Fruit fly (Drosophila melanogaster) whole organism, embryonic: ENCODE results near the gene chif.

Experiments used
- C15 ChIP-seq: fragments of 200-800 bp; sonication (Bioruptor generic); IDR thresholded peaks from 3 replicates; pipeline ENCODE4 v1.3.6; 2022; ENCODE audit warnings: missing biosample characterization, missing genetic modification characterization
- CG10209 ChIP-seq: fragments of 200-800 bp; sonication (Bioruptor generic); optimal IDR thresholded peaks from 3 replicates; lab custom pipeline; 2017; ENCODE audit warnings: missing biosample characterization, mild to moderate bottlenecking, missing genetic modification characterization, missing genetic modification reagents
- CG10321 ChIP-seq: fragments of 200-800 bp; sonication (Bioruptor generic); IDR thresholded peaks from 2 replicates; pipeline ENCODE4 v1.3.6; 2022; ENCODE audit warnings: missing biosample characterization, missing genetic modification characterization
- CG11398 ChIP-seq: fragments of 200-800 bp; sonication (Bioruptor generic); optimal IDR thresholded peaks from 2 replicates; lab custom pipeline; 2016; ENCODE audit warnings: missing biosample characterization, missing genetic modification characterization
- CG12391 ChIP-seq: fragments of 200-800 bp; sonication (Bioruptor generic); optimal IDR thresholded peaks from 3 replicates; lab custom pipeline; 2018; ENCODE audit warnings: missing biosample characterization, mild to moderate bottlenecking, missing genetic modification characterization, moderate library complexity
- CG12769 ChIP-seq: fragments of 200-800 bp; sonication (Bioruptor generic); optimal IDR thresholded peaks from 2 replicates; lab custom pipeline; 2019; ENCODE audit warnings: missing biosample characterization, mild to moderate bottlenecking, missing genetic modification characterization, moderate library complexity
- CG1602 ChIP-seq: fragments of 200-800 bp; sonication (Bioruptor generic); optimal IDR thresholded peaks from 3 replicates; lab custom pipeline; 2016; ENCODE audit warnings: missing biosample characterization, missing genetic modification characterization
- CG16863 ChIP-seq: fragments of 200-800 bp; sonication (Bioruptor generic); optimal IDR thresholded peaks from 3 replicates; lab custom pipeline; 2016; ENCODE audit warnings: missing biosample characterization, missing genetic modification characterization
- CG17612 ChIP-seq: fragments of 200-800 bp; sonication (Bioruptor generic); IDR thresholded peaks from 2 replicates; pipeline ENCODE4 v1.3.6; 2022; ENCODE audit warnings: missing biosample characterization, missing genetic modification characterization
- CG18764 ChIP-seq: fragments of 200-800 bp; sonication (Bioruptor generic); optimal IDR thresholded peaks from 3 replicates; lab custom pipeline; 2016; ENCODE audit warnings: missing biosample characterization, missing genetic modification characterization
- CG3163 ChIP-seq: fragments of 200-800 bp; sonication (Bioruptor generic); optimal IDR thresholded peaks from 3 replicates; lab custom pipeline; 2016; ENCODE audit warnings: missing biosample characterization, missing genetic modification characterization
- CG32767 ChIP-seq: fragments of 200-800 bp; sonication (Bioruptor generic); IDR thresholded peaks from 2 replicates; pipeline ENCODE4 v1.3.6; 2022; ENCODE audit warnings: missing biosample characterization, missing genetic modification characterization
- CG32772 ChIP-seq: fragments of 200-800 bp; sonication (Bioruptor generic); IDR thresholded peaks from 2 replicates; pipeline ENCODE4 v1.3.6; 2022; ENCODE audit warnings: missing biosample characterization, missing genetic modification characterization
- CG34376 ChIP-seq: fragments of 200-800 bp; sonication (Bioruptor generic); optimal IDR thresholded peaks from 2 replicates; lab custom pipeline; 2018; ENCODE audit warnings: missing biosample characterization, mild to moderate bottlenecking, missing genetic modification characterization
- CG4707 ChIP-seq: fragments of 200-800 bp; sonication (Bioruptor generic); optimal IDR thresholded peaks from 2 replicates; lab custom pipeline; 2018; ENCODE audit warnings: missing biosample characterization, mild to moderate bottlenecking, missing genetic modification characterization, moderate library complexity
- CG6175 ChIP-seq: fragments of 200-800 bp; sonication (Bioruptor generic); IDR thresholded peaks from 3 replicates; pipeline ENCODE4 v1.3.6; 2022; ENCODE audit warnings: missing biosample characterization, missing genetic modification characterization
- CG6791 ChIP-seq: fragments of 200-800 bp; sonication (Bioruptor generic); IDR thresholded peaks from 3 replicates; pipeline ENCODE4 v1.3.6; 2022; ENCODE audit warnings: missing biosample characterization, missing genetic modification characterization; ENCODE audit not compliant: partially characterized antibody
- CG6854 ChIP-seq: fragments of 200-800 bp; sonication (Bioruptor generic); optimal IDR thresholded peaks from 3 replicates; lab custom pipeline; 2017; ENCODE audit warnings: missing biosample characterization, mild to moderate bottlenecking, missing genetic modification characterization
- CG7987 ChIP-seq: fragments of 200-800 bp; sonication (Bioruptor generic); optimal IDR thresholded peaks from 2 replicates; lab custom pipeline; 2018; ENCODE audit warnings: missing biosample characterization, mild to moderate bottlenecking, missing genetic modification characterization, moderate library complexity
- CG8478 ChIP-seq: fragments of >200 bp; optimal IDR thresholded peaks from 2 replicates; lab custom pipeline; 2018
- CG9727 ChIP-seq: fragments of 200-800 bp; sonication (Bioruptor generic); optimal IDR thresholded peaks from 3 replicates; lab custom pipeline; 2017; ENCODE audit warnings: missing biosample characterization, mild to moderate bottlenecking, missing genetic modification characterization
- CrebB ChIP-seq: fragments of 200-800 bp; sonication (Bioruptor generic); optimal IDR thresholded peaks from 3 replicates; lab custom pipeline; 2018; ENCODE audit warnings: missing biosample characterization, mild to moderate bottlenecking, missing genetic modification characterization
- Dad ChIP-seq: fragments of 200-800 bp; sonication (Bioruptor generic); optimal IDR thresholded peaks from 3 replicates; lab custom pipeline; 2016; ENCODE audit warnings: missing biosample characterization, missing genetic modification characterization
- Deaf1 ChIP-seq: fragments of 200-800 bp; optimal IDR thresholded peaks from 3 replicates; lab custom pipeline; 2019; ENCODE audit warnings: missing biosample characterization, mild to moderate bottlenecking, missing genetic modification characterization, moderate library complexity
- Dref ChIP-seq: fragments of 200-800 bp; sonication (Bioruptor generic); IDR thresholded peaks from 2 replicates; pipeline ENCODE4 v1.3.6; 2022; ENCODE audit warnings: missing biosample characterization, missing genetic modification characterization
- Drgx ChIP-seq: fragments of 200-800 bp; sonication (Bioruptor generic); IDR thresholded peaks from 2 replicates; pipeline ENCODE4 v1.3.6; 2022; ENCODE audit warnings: missing biosample characterization, missing genetic modification characterization
- Ets97D ChIP-seq: fragments of 200-800 bp; sonication (Bioruptor generic); optimal IDR thresholded peaks from 3 replicates; lab custom pipeline; 2016; ENCODE audit warnings: missing biosample characterization, missing genetic modification characterization
- Fer2 ChIP-seq: fragments of 200-800 bp; sonication (Bioruptor generic); optimal IDR thresholded peaks from 2 replicates; lab custom pipeline; 2018; ENCODE audit warnings: missing biosample characterization, mild to moderate bottlenecking, missing genetic modification characterization, moderate library complexity
- HLH3B ChIP-seq: fragments of 200-800 bp; sonication (Bioruptor generic); IDR thresholded peaks from 2 replicates; pipeline ENCODE4 v1.3.6; 2022; ENCODE audit warnings: missing biosample characterization, missing genetic modification characterization
- Kr ChIP-seq: fragments of 200-800 bp; sonication (Bioruptor generic); optimal IDR thresholded peaks from 2 replicates; lab custom pipeline; 2017; ENCODE audit warnings: missing biosample characterization, mild to moderate bottlenecking, missing genetic modification characterization
- Lim3 ChIP-seq: fragments of 200-800 bp; sonication (Bioruptor generic); IDR thresholded peaks from 2 replicates; pipeline ENCODE4 v1.3.6; 2022; ENCODE audit warnings: missing biosample characterization, missing genetic modification characterization
- Lpt ChIP-seq: fragments of >200 bp; optimal IDR thresholded peaks from 2 replicates; lab custom pipeline; 2018; ENCODE audit warnings: missing biosample characterization, missing genetic modification characterization
- Mad ChIP-seq: fragments of 200-800 bp; sonication (Bioruptor generic); optimal IDR thresholded peaks from 2 replicates; lab custom pipeline; 2016; ENCODE audit warnings: missing biosample characterization, missing genetic modification characterization
- Sry-β ChIP-seq: fragments of 200-800 bp; sonication (Bioruptor generic); optimal IDR thresholded peaks from 2 replicates; lab custom pipeline; 2018; ENCODE audit warnings: missing biosample characterization, mild to moderate bottlenecking, missing genetic modification characterization, moderate library complexity
- bsh ChIP-seq, 2 experiments: fragments of 200-800 bp; sonication (Bioruptor generic); optimal IDR thresholded peaks; 2 replicates each; lab custom pipeline; 2017 to 2018; ENCODE audit warnings: mild to moderate bottlenecking in 2 of 2, missing biosample characterization in 2 of 2, missing genetic modification characterization in 2 of 2, moderate library complexity in 1 of 2
- crol ChIP-seq: fragments of 200-800 bp; sonication (Bioruptor generic); IDR thresholded peaks from 2 replicates; pipeline ENCODE4 v1.3.6; 2022; ENCODE audit warnings: missing biosample characterization, missing genetic modification characterization
- en ChIP-seq: fragments of 200-800 bp; sonication (Bioruptor generic); optimal IDR thresholded peaks from 2 replicates; lab custom pipeline; 2016; ENCODE audit warnings: missing biosample characterization, missing genetic modification characterization
- fd102C ChIP-seq: fragments of 200-800 bp; sonication (Bioruptor generic); optimal IDR thresholded peaks from 2 replicates; lab custom pipeline; 2018; ENCODE audit warnings: missing biosample characterization, mild to moderate bottlenecking, missing genetic modification characterization, moderate library complexity
- fd64A ChIP-seq: fragments of 200-800 bp; sonication (Bioruptor generic); optimal IDR thresholded peaks from 3 replicates; lab custom pipeline; 2018; ENCODE audit warnings: missing biosample characterization, mild to moderate bottlenecking, missing genetic modification characterization
- fru ChIP-seq: fragments of >200 bp; optimal IDR thresholded peaks from 2 replicates; lab custom pipeline; 2017
- ftz-f1 ChIP-seq: fragments of 200-800 bp; sonication (Bioruptor generic); optimal IDR thresholded peaks from 2 replicates; lab custom pipeline; 2016; ENCODE audit warnings: missing biosample characterization, missing genetic modification characterization
- lab ChIP-seq: fragments of 200-800 bp; sonication (Bioruptor generic); optimal IDR thresholded peaks from 3 replicates; lab custom pipeline; 2017; ENCODE audit warnings: missing biosample characterization, missing genetic modification characterization, mild to moderate bottlenecking, moderate library complexity, missing genetic modification reagents
- mirr ChIP-seq: fragments of 200-800 bp; sonication (Bioruptor generic); optimal IDR thresholded peaks from 3 replicates; lab custom pipeline; 2018; ENCODE audit warnings: missing biosample characterization, mild to moderate bottlenecking, missing genetic modification characterization
- nau ChIP-seq: fragments of 200-800 bp; sonication (Bioruptor generic); optimal IDR thresholded peaks from 3 replicates; lab custom pipeline; 2017; ENCODE audit warnings: missing biosample characterization, mild to moderate bottlenecking, missing genetic modification characterization, missing genetic modification reagents
- nerfin-1 ChIP-seq: fragments of 200-800 bp; sonication (Bioruptor generic); optimal IDR thresholded peaks from 3 replicates; lab custom pipeline; 2019; ENCODE audit warnings: missing biosample characterization, mild to moderate bottlenecking, missing genetic modification characterization, moderate library complexity
- psq ChIP-seq: fragments of 200-800 bp; sonication (Bioruptor generic); optimal IDR thresholded peaks from 2 replicates; lab custom pipeline; 2017; ENCODE audit warnings: missing biosample characterization, missing genetic modification characterization
- sim ChIP-seq: fragments of 200-800 bp; sonication (Bioruptor generic); IDR thresholded peaks from 2 replicates; pipeline ENCODE4 v1.3.6; 2022; ENCODE audit warnings: missing biosample characterization, missing genetic modification characterization
- slou ChIP-seq: fragments of 200-800 bp; sonication (Bioruptor generic); optimal IDR thresholded peaks from 3 replicates; lab custom pipeline; 2016; ENCODE audit warnings: missing biosample characterization, missing genetic modification characterization
- tin ChIP-seq: fragments of 200-800 bp; sonication (Bioruptor generic); optimal IDR thresholded peaks from 3 replicates; lab custom pipeline; 2016; ENCODE audit warnings: missing biosample characterization, missing genetic modification characterization
- trh ChIP-seq: fragments of 200-800 bp; sonication (Bioruptor generic); optimal IDR thresholded peaks from 2 replicates; lab custom pipeline; 2016; ENCODE audit warnings: missing biosample characterization, missing genetic modification characterization

Gene chif

dm6 chr2L:16352585-16353580 is at the start of gene chif, which contains the start of the genes Hyls1 and CG4455 (continued):
- TF ChIP-seq Dad (GFP tag; lab: Kevin White, UChicago) (no peak), CG7987 (GFP tag; lab: Kevin White, UChicago) (no peak), ftz-f1 (GFP tag; lab: Kevin White, UChicago) (no peak), HLH3B (GFP tag; lab: Robert Waterston, UW) (no peak), CG16863 (no peak), Kr (GFP tag; lab: Kevin White, UChicago) (peak; percentile 30), fd64A (GFP tag; lab: Kevin White, UChicago) (no peak), tin (GFP tag; lab: Kevin White, UChicago) (peak; percentile 7), CG6854 (GFP tag; lab: Kevin White, UChicago) (no peak), Lim3 (no peak), nau (GFP tag; lab: Kevin White, UChicago) (no peak), C15 (GFP tag; lab: Robert Waterston, UW) (no peak), fru (lab: Kevin White, UChicago) (no peak), Dref (GFP tag; lab: Robert Waterston, UW) (peak; percentile 79), CG3163 (GFP tag; lab: Kevin White, UChicago) (no peak), Mad (peak; percentile 28), Deaf1 (peak; percentile 61), CG12391 (peak; percentile 43), Fer2 (peak; percentile 6), Ets97D (peak; percentile 26), CG32767 (no peak), Sry-β (GFP tag; lab: Kevin White, UChicago) (peak; percentile 34), CG11398 (no peak), CG8478 (lab: Kevin White, UChicago) (no peak), bsh (GFP tag; optimal IDR thresholded peaks at IDR 0.05; lab: Kevin White, UChicago) (no peak), CG10209 (GFP tag; lab: Kevin White, UChicago) (peak; percentile 18), CG32772 (GFP tag; lab: Robert Waterston, UW) (no peak), trh (GFP tag; lab: Kevin White, UChicago) (no peak), CG9727 (GFP tag; lab: Kevin White, UChicago) (peak; percentile 66), CG12769 (tag; lab: Kevin White, UChicago) (no peak), slou (GFP tag; lab: Kevin White, UChicago) (peak; percentile 13), CG17612 (GFP tag; lab: Robert Waterston, UW) (no peak), Drgx (GFP tag; lab: Robert Waterston, UW) (no peak), Lpt (GFP tag; lab: Kevin White, UChicago) (no peak), CG18764 (GFP tag; lab: Kevin White, UChicago) (peak; percentile 39), CG4707 (GFP tag; lab: Kevin White, UChicago) (no peak), CG1602 (GFP tag; lab: Kevin White, UChicago) (peak; percentile 30), psq (GFP tag; lab: Kevin White, UChicago) (peak; percentile 39), lab (GFP tag; lab: Kevin White, UChicago) (peak; percentile 29), CG6791 (GFP tag; lab: Robert Waterston, UW) (peak; percentile 82), mirr (GFP tag; lab: Kevin White, UChicago) (no peak), sim (GFP tag; lab: Robert Waterston, UW) (no peak), crol (no peak), CG6175 (GFP tag; lab: Robert Waterston, UW) (0 out of 3 replicates have a peak, but pooled peaks have one; percentile 7), nerfin-1 (tag; lab: Kevin White, UChicago) (peak; percentile 2), en (GFP tag; lab: Kevin White, UChicago) (no peak), CrebB (tag; lab: Kevin White, UChicago) (no peak), CG34376 (GFP tag; lab: Kevin White, UChicago) (no peak), fd102C (GFP tag; lab: Kevin White, UChicago) (no peak), CG10321 (GFP tag; lab: Robert Waterston, UW) (no peak)
